Worm (Caenorhabditis elegans): ENCODE measurements around the gene pals-28.

ce11 chrIII:4359900-4360299 is 24.7 kb upstream of the pals-28 start:
- no peak for TF ChIP-seq ztf-25 (GFP tag; IDR thresholded peaks at IDR 0.05)
- no peak for TF ChIP-seq sea-2 (GFP tag; IDR thresholded peaks at IDR 0.05)
- no peak for TF ChIP-seq Y67H2A.10 (GFP tag; conservative IDR thresholded peaks at IDR 0.05)
- TF ChIP-seq ama-1 (optimal IDR thresholded peaks at IDR 0.05) = no peak
- no peak for TF ChIP-seq ama-1 (GFP tag; optimal IDR thresholded peaks at IDR 0.05)
- no peak for TF ChIP-seq athp-1 (tag; optimal IDR thresholded peaks at IDR 0.05)
